Worm (Caenorhabditis elegans) whole organism, L1 larva: ENCODE results near the gene acc-1.

ENCODE experiments used
- C16A3.4 ChIP-seq: fragments of 150-350 bp; optimal IDR thresholded peaks from 2 replicates; lab custom pipeline; 2014; ENCODE audit warnings: missing biosample characterization, missing genetic modification characterization
- C34B4.2 ChIP-seq: sonication (generic microtip); optimal IDR thresholded peaks from 2 replicates; lab custom pipeline; 2017; ENCODE audit warnings: mild to moderate bottlenecking, missing genetic modification characterization, missing compliant biosample characterization
- F16B12.6 ChIP-seq: fragments of 150-350 bp; optimal IDR thresholded peaks from 2 replicates; lab custom pipeline; 2014; ENCODE audit warnings: missing biosample characterization, missing genetic modification characterization
- aha-1 ChIP-seq: fragments of 150-350 bp; optimal IDR thresholded peaks from 2 replicates; lab custom pipeline; 2014; ENCODE audit warnings: missing biosample characterization, missing genetic modification characterization
- alr-1 ChIP-seq: fragments of 200-800 bp; sonication (Bioruptor generic); optimal IDR thresholded peaks from 2 replicates; lab custom pipeline; 2018; ENCODE audit warnings: borderline replicate concordance, mild to moderate bottlenecking, missing genetic modification characterization, missing compliant biosample characterization
- aly-2 ChIP-seq: fragments of 150-350 bp; optimal IDR thresholded peaks from 2 replicates; lab custom pipeline; 2014; ENCODE audit warnings: missing biosample characterization, missing genetic modification characterization
- blmp-1 ChIP-seq: fragments of 150-350 bp; optimal IDR thresholded peaks from 2 replicates; lab custom pipeline; 2014; ENCODE audit warnings: missing biosample characterization, missing genetic modification characterization
- ceh-63 ChIP-seq: fragments of 200-800 bp; sonication (Bioruptor generic); optimal IDR thresholded peaks from 2 replicates; lab custom pipeline; 2018; ENCODE audit warnings: mild to moderate bottlenecking, missing genetic modification characterization, missing compliant biosample characterization
- ceh-82 ChIP-seq, 3 experiments: fragments of 150-350 bp in 1 of 3; sonication (generic microtip) in 2 of 3; optimal IDR thresholded peaks; 2 replicates each; lab custom pipeline; 2014 to 2017; ENCODE audit warnings: missing biosample characterization in 3 of 3, missing genetic modification characterization in 3 of 3
- ceh-88 ChIP-seq: fragments of 200-800 bp; sonication (Bioruptor generic); IDR thresholded peaks from 2 replicates; pipeline ENCODE4 v1.3.6; 2022; ENCODE audit warnings: missing genetic modification characterization, missing compliant biosample characterization
- dpl-1 ChIP-seq, 3 experiments: fragments of 150-350 bp in 2 of 3; sonication (generic microtip) in 1 of 3; optimal IDR thresholded peaks; 2 replicates each; lab custom pipeline; 2014 to 2017; ENCODE audit warnings: missing biosample characterization in 3 of 3, missing genetic modification characterization in 3 of 3, missing genetic modification reagents in 3 of 3
- efl-1 ChIP-seq, 4 experiments: fragments of 150-350 bp; optimal IDR thresholded peaks in 3 of 4; peaks in 1 of 4; 1 replicate in 1 of 4; 2 replicates in 3 of 4; lab custom pipeline; 2014; ENCODE audit warnings: missing biosample characterization in 2 of 4, missing genetic modification characterization in 2 of 4, missing genetic modification reagents in 2 of 4
- egl-13 ChIP-seq: sonication (generic microtip); optimal IDR thresholded peaks from 2 replicates; lab custom pipeline; 2016; ENCODE audit warnings: missing genotype, missing genetic modification reagents, missing genetic modification characterization, missing compliant biosample characterization
- egl-27 ChIP-seq, 2 experiments: fragments of 150-350 bp in 1 of 2; sonication (generic microtip); optimal IDR thresholded peaks; 3 replicates each; lab custom pipeline; 2017 to 2018; ENCODE audit warnings: missing biosample characterization in 2 of 2, missing genetic modification characterization in 2 of 2, missing genetic modification reagents in 2 of 2
- elt-2 ChIP-seq: sonication (generic microtip); optimal IDR thresholded peaks from 2 replicates; lab custom pipeline; 2016; ENCODE audit warnings: missing genetic modification characterization, mild to moderate bottlenecking, inconsistent platforms, missing compliant biosample characterization, missing genetic modification reagents
- elt-3 ChIP-seq, 6 experiments: fragments of 150-350 bp in 1 of 6; sonication (generic microtip); optimal IDR thresholded peaks; 2 replicates each; lab custom pipeline; 2017 to 2018; ENCODE audit warnings: missing biosample characterization in 6 of 6, missing genetic modification characterization in 6 of 6, inconsistent platforms in 1 of 6
- ets-5 ChIP-seq: fragments of 200-800 bp; sonication (Bioruptor generic); IDR thresholded peaks from 2 replicates; pipeline ENCODE4 v1.3.6; 2022; ENCODE audit warnings: missing genetic modification characterization, missing compliant biosample characterization
- fos-1 ChIP-seq: fragments of 150-350 bp; optimal IDR thresholded peaks from 2 replicates; lab custom pipeline; 2014; ENCODE audit warnings: missing biosample characterization, missing genetic modification characterization
- hlh-17 ChIP-seq: fragments of 200-800 bp; sonication (Bioruptor generic); optimal IDR thresholded peaks from 2 replicates; lab custom pipeline; 2018; ENCODE audit warnings: missing genetic modification characterization, mild to moderate bottlenecking, missing compliant biosample characterization, moderate library complexity, borderline replicate concordance
- jun-1 ChIP-seq: fragments of 150-350 bp; optimal IDR thresholded peaks from 2 replicates; lab custom pipeline; 2014; ENCODE audit warnings: missing biosample characterization, missing genetic modification reagents, missing genetic modification characterization
- lin-14 ChIP-seq: fragments of 200-800 bp; sonication (Bioruptor generic); optimal IDR thresholded peaks from 2 replicates; lab custom pipeline; 2018; ENCODE audit warnings: mild to moderate bottlenecking, missing genetic modification characterization, moderate library complexity, missing compliant biosample characterization
- lin-39 ChIP-seq: fragments of 150-350 bp; optimal IDR thresholded peaks from 2 replicates; lab custom pipeline; 2014; ENCODE audit warnings: missing biosample characterization, missing genetic modification reagents, missing genetic modification characterization
- lsy-2 ChIP-seq, 2 experiments: fragments of 150-350 bp; optimal IDR thresholded peaks; 2 replicates each; lab custom pipeline; 2014; ENCODE audit warnings: missing biosample characterization in 2 of 2, missing genetic modification characterization in 2 of 2
- mdl-1 ChIP-seq, 2 experiments: fragments of 150-350 bp; optimal IDR thresholded peaks; 2 replicates each; lab custom pipeline; 2014 to 2017; ENCODE audit warnings: missing biosample characterization in 2 of 2, missing genetic modification characterization in 2 of 2, inconsistent platforms in 1 of 2
- mef-2 ChIP-seq: fragments of 150-350 bp; optimal IDR thresholded peaks from 2 replicates; lab custom pipeline; 2014; ENCODE audit warnings: missing biosample characterization, missing genetic modification characterization
- mep-1 ChIP-seq: fragments of 150-350 bp; optimal IDR thresholded peaks from 2 replicates; lab custom pipeline; 2014; ENCODE audit warnings: missing biosample characterization, missing genetic modification characterization
- nhr-20 ChIP-seq: sonication (generic microtip); optimal IDR thresholded peaks from 2 replicates; lab custom pipeline; 2016; ENCODE audit warnings: mild to moderate bottlenecking, missing genetic modification characterization, missing compliant biosample characterization
- nhr-237 ChIP-seq: fragments of 150-350 bp; optimal IDR thresholded peaks from 2 replicates; lab custom pipeline; 2014; ENCODE audit warnings: missing biosample characterization, missing genetic modification characterization
- nhr-28 ChIP-seq: fragments of 150-350 bp; optimal IDR thresholded peaks from 2 replicates; lab custom pipeline; 2014; ENCODE audit warnings: missing biosample characterization, missing genetic modification characterization
- nhr-71 ChIP-seq: sonication (generic microtip); optimal IDR thresholded peaks from 2 replicates; lab custom pipeline; 2016; ENCODE audit warnings: mild to moderate bottlenecking, missing genetic modification characterization, moderate library complexity, missing compliant biosample characterization
- nhr-85 ChIP-seq: sonication (generic microtip); peaks from one replicate; lab custom pipeline; 2016; ENCODE audit warnings: missing genetic modification characterization, inconsistent platforms, missing compliant biosample characterization
- nhr-90 ChIP-seq: sonication (generic microtip); optimal IDR thresholded peaks from 2 replicates; lab custom pipeline; 2016; ENCODE audit warnings: mild to moderate bottlenecking, missing genetic modification characterization, missing compliant biosample characterization; ENCODE audit not compliant: poor library complexity
- pax-3 ChIP-seq: fragments of 200-800 bp; sonication (Bioruptor generic); optimal IDR thresholded peaks from 2 replicates; lab custom pipeline; 2018; ENCODE audit warnings: mild to moderate bottlenecking, missing genetic modification characterization, moderate library complexity, missing compliant biosample characterization
- pqm-1 ChIP-seq: sonication (generic microtip); optimal IDR thresholded peaks from 3 replicates; lab custom pipeline; 2017; ENCODE audit warnings: missing biosample characterization, missing genetic modification characterization
- rnt-1 ChIP-seq: sonication (generic microtip); optimal IDR thresholded peaks from 2 replicates; lab custom pipeline; 2016; ENCODE audit warnings: mild to moderate bottlenecking, missing genetic modification characterization, moderate library complexity, missing compliant biosample characterization
- snpc-4 ChIP-seq: fragments of 150-350 bp; optimal IDR thresholded peaks from 2 replicates; lab custom pipeline; 2014; ENCODE audit warnings: missing biosample characterization, missing genetic modification characterization
- snu-23 ChIP-seq: sonication (generic microtip); optimal IDR thresholded peaks from 2 replicates; lab custom pipeline; 2016; ENCODE audit warnings: missing genetic modification characterization, missing compliant biosample characterization
- sox-4 ChIP-seq: sonication (generic microtip); optimal IDR thresholded peaks from 2 replicates; lab custom pipeline; 2016; ENCODE audit warnings: missing genetic modification characterization, missing compliant biosample characterization
- unc-86 ChIP-seq: sonication (generic microtip); optimal IDR thresholded peaks from 2 replicates; lab custom pipeline; 2016; ENCODE audit warnings: missing genetic modification characterization, missing compliant biosample characterization
- vab-15 ChIP-seq: sonication (generic microtip); optimal IDR thresholded peaks from 2 replicates; lab custom pipeline; 2017; ENCODE audit warnings: missing genotype, mild to moderate bottlenecking, missing genetic modification characterization, missing compliant biosample characterization
- ztf-4 ChIP-seq: fragments of 150-350 bp; optimal IDR thresholded peaks from 2 replicates; lab custom pipeline; 2014; ENCODE audit warnings: missing biosample characterization, missing genetic modification characterization

acc-1 gene

ce11 chrIV:9617358-9617757, 40.5 kb upstream of the acc-1 start:
- TF ChIP-seq fos-1 (tag; lab: Kevin White, UChicago) (no peak), nhr-28 (tag; lab: Kevin White, UChicago) (no peak), hlh-17 (GFP tag; lab: Kevin White, UChicago) (no peak), nhr-71 (tag; lab: Kevin White, UChicago) (no peak), nhr-90 (tag; lab: Kevin White, UChicago) (no peak), nhr-85 (tag; lab: Kevin White, UChicago) (peak; percentile 48), snpc-4 (tag; lab: Kevin White, UChicago) (no peak), egl-13 (no peak), aha-1 (no peak), sox-4 (tag; lab: Kevin White, UChicago) (no peak), dpl-1 (GFP tag; optimal IDR thresholded peaks at IDR 0.05; lab: Kevin White, UChicago) (no peak), nhr-237 (tag; lab: Kevin White, UChicago) (no peak), C16A3.4 (no peak), aly-2 (tag; lab: Kevin White, UChicago) (no peak), unc-86 (tag; lab: Kevin White, UChicago) (no peak), ceh-63 (GFP tag; lab: Kevin White, UChicago) (no peak), elt-2 (tag; lab: Kevin White, UChicago) (no peak), ets-5 (GFP tag; lab: Robert Waterston, UW) (no peak), F16B12.6 (no peak), lin-14 (GFP tag; lab: Kevin White, UChicago) (peak; percentile 43), mep-1 (tag; lab: Kevin White, UChicago) (peak; percentile 27), lin-39 (no peak), ceh-88 (GFP tag; lab: Robert Waterston, UW) (no peak), blmp-1 (tag; lab: Kevin White, UChicago) (peak; percentile 25), pqm-1 (tag; lab: Kevin White, UChicago) (no peak), egl-27 (tag; optimal IDR thresholded peaks at IDR 0.05; lab: Kevin White, UChicago) (no peak), mef-2 (no peak), mdl-1 (tag; optimal IDR thresholded peaks at IDR 0.05; lab: Kevin White, UChicago) (no peak), rnt-1 (peak; percentile 30), pax-3 (tag; lab: Kevin White, UChicago) (no peak), C34B4.2 (tag; lab: Kevin White, UChicago) (no peak)

DNA sequence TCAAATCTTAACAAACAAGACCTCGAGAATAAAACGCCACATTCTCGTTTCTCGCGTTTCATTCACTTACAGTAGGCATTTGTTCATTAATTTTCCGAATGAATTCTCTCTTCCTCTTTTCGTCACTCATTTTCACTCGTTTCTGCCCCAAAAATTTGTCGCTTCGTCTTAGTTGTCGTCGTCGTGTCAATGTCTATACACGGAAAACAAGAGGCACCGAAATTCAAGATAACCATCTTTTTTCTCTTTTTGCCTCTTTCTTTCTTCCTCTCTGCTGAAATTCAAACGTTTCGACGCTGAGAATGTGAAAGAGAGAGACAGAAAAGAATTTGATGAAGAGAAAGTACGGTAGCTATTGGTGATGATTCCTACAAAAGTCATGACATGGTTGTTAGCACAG, 39.8 kb upstream of the acc-1 start:
- TF ChIP-seq lsy-2 (tag; optimal IDR thresholded peaks at IDR 0.05; lab: Kevin White, UChicago) (peak in 1 of 2 experiments; percentile 55), rnt-1 (peak; percentile 33), nhr-20 (tag; lab: Kevin White, UChicago) (peak; percentile 19), aly-2 (tag; lab: Kevin White, UChicago) (no peak), snu-23 (peak; percentile 10), jun-1 (tag; lab: Kevin White, UChicago) (no peak), nhr-85 (tag; lab: Kevin White, UChicago) (peak; percentile 91), lin-14 (GFP tag; lab: Kevin White, UChicago) (peak; percentile 44), nhr-71 (tag; lab: Kevin White, UChicago) (no peak), ceh-88 (GFP tag; lab: Robert Waterston, UW) (no peak), vab-15 (tag; lab: Kevin White, UChicago) (no peak), elt-3 (tag; optimal IDR thresholded peaks at IDR 0.05; lab: Kevin White, UChicago) (no peak), alr-1 (tag; lab: Kevin White, UChicago) (no peak), dpl-1 (GFP tag; optimal IDR thresholded peaks at IDR 0.05; lab: Kevin White, UChicago) (no peak), ztf-4 (tag; lab: Kevin White, UChicago) (no peak), ceh-82 (tag; optimal IDR thresholded peaks at IDR 0.05; lab: Kevin White, UChicago) (no peak), blmp-1 (tag; lab: Kevin White, UChicago) (peak; percentile 70), efl-1 (optimal IDR thresholded peaks at IDR 0.05; lab: Kevin White, UChicago) (no peak), efl-1 (GFP tag; optimal IDR thresholded peaks at IDR 0.05 in 1 of 2; lab: Kevin White, UChicago) (peak in 1 of 2 experiments; percentile 31)
